Fruit fly (Drosophila melanogaster) whole organism, embryonic: Measurements from ENCODE around the gene CG44836.
A peak's percentile ranks its signal among the peaks of the same experiment; 100 is the strongest.

Experiments
- Asciz ChIP-seq: fragments of 200-800 bp; sonication (Bioruptor generic); optimal IDR thresholded peaks from 2 replicates; lab custom pipeline; 2017; ENCODE audit warnings: missing biosample characterization, mild to moderate bottlenecking, missing genetic modification characterization, missing genetic modification reagents
- Awh ChIP-seq: fragments of 200-800 bp; sonication (Bioruptor generic); IDR thresholded peaks from 2 replicates; pipeline ENCODE4, ENCODE4 v1.3.6; 2022; ENCODE audit warnings: missing biosample characterization, missing genetic modification characterization
- BEAF-32 ChIP-seq: fragments of 200-800 bp; sonication (Bioruptor generic); optimal IDR thresholded peaks from 3 replicates; lab custom pipeline; 2017; ENCODE audit warnings: missing biosample characterization, missing genetic modification characterization, mild to moderate bottlenecking, moderate library complexity, missing genetic modification reagents
- CG10431 ChIP-seq: fragments of 200-800 bp; sonication (Bioruptor generic); optimal IDR thresholded peaks from 3 replicates; lab custom pipeline; 2018; ENCODE audit warnings: missing biosample characterization, mild to moderate bottlenecking, missing genetic modification characterization
- CG10654 ChIP-seq: fragments of 200-800 bp; sonication (Bioruptor generic); optimal IDR thresholded peaks from 2 replicates; lab custom pipeline; 2016; ENCODE audit warnings: missing biosample characterization, missing genetic modification characterization
- CG11247 ChIP-seq: fragments of 200-800 bp; sonication (Bioruptor generic); IDR thresholded peaks from 2 replicates; pipeline ENCODE4 v1.3.6; 2022; ENCODE audit warnings: missing biosample characterization, missing genetic modification characterization
- CG11456 ChIP-seq: fragments of 200-800 bp; sonication (Bioruptor generic); IDR thresholded peaks from 3 replicates; pipeline ENCODE4 v1.3.6; 2022; ENCODE audit warnings: missing biosample characterization, missing genetic modification characterization
- CG12299 ChIP-seq: fragments of 200-800 bp; sonication (Bioruptor generic); optimal IDR thresholded peaks from 2 replicates; lab custom pipeline; 2018; ENCODE audit warnings: missing biosample characterization, mild to moderate bottlenecking, missing genetic modification characterization
- CG32767 ChIP-seq: fragments of 200-800 bp; sonication (Bioruptor generic); IDR thresholded peaks from 2 replicates; pipeline ENCODE4 v1.3.6; 2022; ENCODE audit warnings: missing biosample characterization, missing genetic modification characterization
- CG33213 ChIP-seq: fragments of 200-800 bp; sonication (Bioruptor generic); optimal IDR thresholded peaks from 3 replicates; lab custom pipeline; 2016; ENCODE audit warnings: missing biosample characterization, missing genetic modification characterization
- CG4730 ChIP-seq: fragments of 200-800 bp; sonication (Bioruptor generic); IDR thresholded peaks from 2 replicates; pipeline ENCODE4 v1.3.6; 2022; ENCODE audit warnings: missing biosample characterization, missing genetic modification characterization
- CG4854 ChIP-seq: fragments of 200-800 bp; sonication (Bioruptor generic); optimal IDR thresholded peaks from 2 replicates; lab custom pipeline; 2016; ENCODE audit warnings: missing biosample characterization, missing genetic modification characterization, inconsistent platforms
- CG5953 ChIP-seq: fragments of 200-800 bp; sonication (Bioruptor generic); IDR thresholded peaks from 2 replicates; pipeline ENCODE4 v1.3.6; 2022; ENCODE audit warnings: missing biosample characterization, missing genetic modification characterization
- CG6175 ChIP-seq: fragments of 200-800 bp; sonication (Bioruptor generic); IDR thresholded peaks from 3 replicates; pipeline ENCODE4 v1.3.6; 2022; ENCODE audit warnings: missing biosample characterization, missing genetic modification characterization
- CG6654 ChIP-seq: fragments of 200-800 bp; sonication (Bioruptor generic); optimal IDR thresholded peaks from 2 replicates; lab custom pipeline; 2017; ENCODE audit warnings: missing biosample characterization, mild to moderate bottlenecking, missing genetic modification characterization
- CG7745 ChIP-seq: fragments of 200-800 bp; sonication (Bioruptor generic); optimal IDR thresholded peaks from 2 replicates; lab custom pipeline; 2018; ENCODE audit warnings: missing biosample characterization, mild to moderate bottlenecking, missing genetic modification characterization, moderate library complexity
- CG9797 ChIP-seq: fragments of 200-800 bp; sonication (Bioruptor generic); optimal IDR thresholded peaks from 3 replicates; lab custom pipeline; 2018; ENCODE audit warnings: missing biosample characterization, mild to moderate bottlenecking, missing genetic modification characterization
- CG9817 ChIP-seq: fragments of 200-800 bp; sonication (Bioruptor generic); optimal IDR thresholded peaks from 2 replicates; lab custom pipeline; 2018; ENCODE audit warnings: missing biosample characterization, mild to moderate bottlenecking, missing genetic modification characterization, moderate library complexity
- CTCF ChIP-seq: fragments of 200-800 bp; sonication (Bioruptor generic); optimal IDR thresholded peaks from 2 replicates; lab custom pipeline; 2017; ENCODE audit warnings: missing biosample characterization, mild to moderate bottlenecking, missing genetic modification characterization, moderate library complexity
- D ChIP-seq, 2 experiments: fragments of 200-800 bp in 1 of 2; fragments of >200 bp in 1 of 2; sonication (Bioruptor generic) in 1 of 2; optimal IDR thresholded peaks; 2 replicates in 1 of 2; 3 replicates in 1 of 2; lab custom pipeline; 2017; ENCODE audit warnings: mild to moderate bottlenecking in 1 of 2, missing biosample characterization in 1 of 2, missing genetic modification characterization in 1 of 2, missing genetic modification reagents in 1 of 2
- Dad ChIP-seq: fragments of 200-800 bp; sonication (Bioruptor generic); optimal IDR thresholded peaks from 3 replicates; lab custom pipeline; 2016; ENCODE audit warnings: missing biosample characterization, missing genetic modification characterization
- Doc3 ChIP-seq: fragments of 200-800 bp; sonication (Bioruptor generic); IDR thresholded peaks from 3 replicates; pipeline ENCODE4 v1.3.6; 2022; ENCODE audit warnings: missing biosample characterization, missing genetic modification characterization; ENCODE audit not compliant: partially characterized antibody
- Ets97D ChIP-seq: fragments of 200-800 bp; sonication (Bioruptor generic); optimal IDR thresholded peaks from 3 replicates; lab custom pipeline; 2016; ENCODE audit warnings: missing biosample characterization, missing genetic modification characterization
- HLH54F ChIP-seq: fragments of 200-800 bp; sonication (Bioruptor generic); optimal IDR thresholded peaks from 3 replicates; lab custom pipeline; 2016; ENCODE audit warnings: missing biosample characterization, missing genetic modification characterization
- Hmx ChIP-seq: fragments of 200-800 bp; sonication (Bioruptor generic); optimal IDR thresholded peaks from 2 replicates; lab custom pipeline; 2016; ENCODE audit warnings: missing biosample characterization, missing genetic modification characterization
- Hr51 ChIP-seq, 2 experiments: fragments of 200-800 bp; sonication (Bioruptor generic); optimal IDR thresholded peaks; 2 replicates in 1 of 2; 3 replicates in 1 of 2; lab custom pipeline; 2016 to 2018; ENCODE audit warnings: missing biosample characterization in 2 of 2, missing genetic modification characterization in 2 of 2, mild to moderate bottlenecking in 1 of 2, moderate library complexity in 1 of 2
- MTF-1 ChIP-seq: fragments of 200-800 bp; sonication (Bioruptor generic); optimal IDR thresholded peaks from 2 replicates; lab custom pipeline; 2018; ENCODE audit warnings: missing biosample characterization, mild to moderate bottlenecking, missing genetic modification characterization, borderline replicate concordance
- Meics ChIP-seq: fragments of 200-800 bp; sonication (Bioruptor generic); optimal IDR thresholded peaks from 2 replicates; lab custom pipeline; 2017; ENCODE audit warnings: missing biosample characterization, mild to moderate bottlenecking, missing genetic modification characterization
- Sin3A ChIP-seq: fragments of >200 bp; optimal IDR thresholded peaks from 2 replicates; lab custom pipeline; 2018
- YL-1 ChIP-seq: fragments of 200-800 bp; sonication (Bioruptor generic); optimal IDR thresholded peaks from 3 replicates; lab custom pipeline; 2017; ENCODE audit warnings: missing biosample characterization, mild to moderate bottlenecking, missing genetic modification characterization
- ab ChIP-seq: fragments of 200-800 bp; sonication (Bioruptor generic); optimal IDR thresholded peaks from 2 replicates; lab custom pipeline; 2016; ENCODE audit warnings: missing biosample characterization, missing genetic modification characterization
- ash1 ChIP-seq: fragments of 200-800 bp; sonication (Bioruptor generic); optimal IDR thresholded peaks from 2 replicates; lab custom pipeline; 2018; ENCODE audit warnings: missing biosample characterization, mild to moderate bottlenecking, missing genetic modification characterization
- bbx ChIP-seq: fragments of 200-800 bp; sonication (Bioruptor generic); IDR thresholded peaks from 2 replicates; pipeline ENCODE4 v1.3.6; 2022; ENCODE audit warnings: missing biosample characterization, missing genetic modification characterization; ENCODE audit not compliant: partially characterized antibody
- btn ChIP-seq: fragments of 200-800 bp; sonication (Bioruptor generic); optimal IDR thresholded peaks from 2 replicates; lab custom pipeline; 2016; ENCODE audit warnings: missing biosample characterization, missing genetic modification characterization
- chif ChIP-seq, 2 experiments: fragments of 200-800 bp; sonication (Bioruptor generic); optimal IDR thresholded peaks; 3 replicates each; lab custom pipeline; 2016; ENCODE audit warnings: missing biosample characterization in 2 of 2, missing genetic modification characterization in 2 of 2
- corto ChIP-seq: fragments of 200-800 bp; sonication (Bioruptor generic); optimal IDR thresholded peaks from 2 replicates; lab custom pipeline; 2016; ENCODE audit warnings: missing biosample characterization, mild to moderate bottlenecking, missing genetic modification characterization, moderate library complexity
- crp ChIP-seq, 2 experiments: fragments of 200-800 bp; sonication (Bioruptor generic); optimal IDR thresholded peaks; 2 replicates in 1 of 2; 3 replicates in 1 of 2; lab custom pipeline; 2017; ENCODE audit warnings: missing biosample characterization in 2 of 2, missing genetic modification characterization in 2 of 2, mild to moderate bottlenecking in 1 of 2, moderate library complexity in 1 of 2
- dm ChIP-seq: fragments of 200-800 bp; sonication (Bioruptor generic); optimal IDR thresholded peaks from 3 replicates; lab custom pipeline; 2016; ENCODE audit warnings: missing biosample characterization, missing genetic modification characterization
- dmrt99B ChIP-seq: fragments of 200-800 bp; sonication (Bioruptor generic); optimal IDR thresholded peaks from 2 replicates; lab custom pipeline; 2018; ENCODE audit warnings: missing biosample characterization, mild to moderate bottlenecking, missing genetic modification characterization, moderate library complexity
- gro ChIP-seq: fragments of 200-800 bp; sonication (Bioruptor generic); optimal IDR thresholded peaks from 2 replicates; lab custom pipeline; 2016; ENCODE audit warnings: missing biosample characterization, missing genetic modification characterization
- insv ChIP-seq, 2 experiments: fragments of 200-800 bp; sonication (Bioruptor generic); optimal IDR thresholded peaks; 3 replicates each; lab custom pipeline; 2016 to 2018; ENCODE audit warnings: missing biosample characterization in 2 of 2, missing genetic modification characterization in 2 of 2
- mam ChIP-seq: fragments of 200-800 bp; sonication (Bioruptor generic); optimal IDR thresholded peaks from 3 replicates; lab custom pipeline; 2016; ENCODE audit warnings: missing biosample characterization, missing genetic modification characterization
- nau ChIP-seq: fragments of 200-800 bp; sonication (Bioruptor generic); optimal IDR thresholded peaks from 3 replicates; lab custom pipeline; 2017; ENCODE audit warnings: missing biosample characterization, mild to moderate bottlenecking, missing genetic modification characterization, missing genetic modification reagents
- repo ChIP-seq: fragments of 200-800 bp; sonication (Bioruptor generic); optimal IDR thresholded peaks from 2 replicates; lab custom pipeline; 2016; ENCODE audit warnings: missing biosample characterization, missing genetic modification characterization
- schlank ChIP-seq: fragments of 200-800 bp; sonication (Bioruptor generic); optimal IDR thresholded peaks from 2 replicates; lab custom pipeline; 2018; ENCODE audit warnings: missing biosample characterization, mild to moderate bottlenecking, missing genetic modification characterization
- sima ChIP-seq: fragments of 200-800 bp; sonication (Bioruptor generic); optimal IDR thresholded peaks from 2 replicates; lab custom pipeline; 2016; ENCODE audit warnings: missing biosample characterization, missing genetic modification characterization
- slou ChIP-seq: fragments of 200-800 bp; sonication (Bioruptor generic); optimal IDR thresholded peaks from 3 replicates; lab custom pipeline; 2016; ENCODE audit warnings: missing biosample characterization, missing genetic modification characterization
- so ChIP-seq: fragments of 200-800 bp; sonication (Bioruptor generic); IDR thresholded peaks from 3 replicates; pipeline ENCODE4 v1.3.6; 2022; ENCODE audit warnings: missing biosample characterization, missing genetic modification characterization
- ttk ChIP-seq: fragments of 200-800 bp; sonication (Bioruptor generic); IDR thresholded peaks from 2 replicates; pipeline ENCODE4 v2.1.2; 2022; ENCODE audit warnings: missing biosample characterization, missing genetic modification characterization
- tup ChIP-seq: fragments of 200-800 bp; sonication (Bioruptor generic); optimal IDR thresholded peaks from 2 replicates; lab custom pipeline; 2016; ENCODE audit warnings: missing biosample characterization, mild to moderate bottlenecking, missing genetic modification characterization, moderate library complexity
- zfh1 ChIP-seq: fragments of 200-800 bp; sonication (Bioruptor generic); IDR thresholded peaks from 3 replicates; pipeline ENCODE4 v1.3.6; 2022; ENCODE audit warnings: missing biosample characterization, missing genetic modification characterization

Gene CG44836

dm6 chr3L:16411566-16411965 lies 11.5 kb upstream of the CG44836 start, which contains the start of gene fax (continued):
- TF ChIP-seq nau (GFP tag; lab: Kevin White, UChicago): peak; percentile 44
- TF ChIP-seq crp (GFP tag; optimal IDR thresholded peaks at IDR 0.05; lab: Kevin White, UChicago): no peak
- TF ChIP-seq CG9817 (tag; lab: Kevin White, UChicago): no peak
- peak; percentile 28 for TF ChIP-seq YL-1
- TF ChIP-seq Ets97D: peak; percentile 47
- peak; percentile 41 for TF ChIP-seq CG33213 (GFP tag; lab: Kevin White, UChicago)
- no peak for TF ChIP-seq CTCF (GFP tag; lab: Kevin White, UChicago)
- TF ChIP-seq MTF-1: peak; percentile 51
- peak; percentile 41 for TF ChIP-seq CG10431 (GFP tag; lab: Kevin White, UChicago)
- TF ChIP-seq bbx (GFP tag; lab: Robert Waterston, UW): peak; percentile 55
- TF ChIP-seq Dad (GFP tag; lab: Kevin White, UChicago): peak; percentile 13
- peak; percentile 9 for TF ChIP-seq CG4854 (GFP tag; lab: Kevin White, UChicago)
- peak; percentile 44; the same call in 1 of the 2 replicates for TF ChIP-seq CG32767
- TF ChIP-seq BEAF-32: no peak
- 0 out of 2 replicates have a peak, but pooled peaks have one; percentile 9 for TF ChIP-seq CG11247 (GFP tag; lab: Robert Waterston, UW)
- TF ChIP-seq CG10654 (GFP tag; lab: Kevin White, UChicago): peak; percentile 5
- no peak for TF ChIP-seq schlank (tag; lab: Kevin White, UChicago)
- TF ChIP-seq slou (GFP tag; lab: Kevin White, UChicago): no peak
- TF ChIP-seq zfh1 (GFP tag; lab: Robert Waterston, UW): peak; percentile 13; the same call in 1 of the 3 replicates
- TF ChIP-seq CG6175 (GFP tag; lab: Robert Waterston, UW): peak; percentile 86
- TF ChIP-seq D (optimal IDR thresholded peaks at IDR 0.05; lab: Kevin White, UChicago): no peak
- no peak for TF ChIP-seq D (GFP tag; optimal IDR thresholded peaks at IDR 0.05; lab: Kevin White, UChicago)
- TF ChIP-seq CG4730 (GFP tag; lab: Robert Waterston, UW): no peak
- peak; percentile 96 for TF ChIP-seq CG9797 (GFP tag; lab: Kevin White, UChicago)
- no peak for TF ChIP-seq sima
- TF ChIP-seq Sin3A: no peak
- no peak for TF ChIP-seq btn (GFP tag; lab: Kevin White, UChicago)
- TF ChIP-seq dmrt99B: no peak
- TF ChIP-seq insv (GFP tag; optimal IDR thresholded peaks at IDR 0.05; lab: Kevin White, UChicago): peak in 1 of 2 experiments; percentile 53
- no peak for TF ChIP-seq mam
- no peak for TF ChIP-seq tup (GFP tag; lab: Kevin White, UChicago)
- TF ChIP-seq CG12299 (tag; lab: Kevin White, UChicago): peak; percentile 14
- TF ChIP-seq ttk (GFP tag; lab: Robert Waterston, UW): no peak
- TF ChIP-seq Hmx (GFP tag; lab: Kevin White, UChicago): no peak
- TF ChIP-seq repo: no peak
- TF ChIP-seq CG5953 (GFP tag; lab: Robert Waterston, UW): no peak
- TF ChIP-seq Awh: no peak
- peak; percentile 29 for TF ChIP-seq CG7745 (tag; lab: Kevin White, UChicago)
- no peak for TF ChIP-seq dm
- no peak for TF ChIP-seq CG6654 (GFP tag; lab: Kevin White, UChicago)
- peak; percentile 57; the same call in 1 of the 3 replicates for TF ChIP-seq so (GFP tag; lab: Robert Waterston, UW)
- no peak for TF ChIP-seq ab (GFP tag; lab: Kevin White, UChicago)
- TF ChIP-seq Asciz (GFP tag; lab: Kevin White, UChicago): peak; percentile 17
- no peak for TF ChIP-seq Hr51 (GFP tag; optimal IDR thresholded peaks at IDR 0.05; lab: Kevin White, UChicago)
- no peak for TF ChIP-seq CG11456 (GFP tag; lab: Robert Waterston, UW)
- no peak for TF ChIP-seq corto (GFP tag; lab: Kevin White, UChicago)
- no peak for TF ChIP-seq Meics
- TF ChIP-seq ash1: no peak
- TF ChIP-seq gro (GFP tag; lab: Kevin White, UChicago): peak; percentile 44
- no peak for TF ChIP-seq HLH54F (GFP tag; lab: Kevin White, UChicago)
- TF ChIP-seq Doc3 (GFP tag; lab: Robert Waterston, UW): no peak
- TF ChIP-seq chif (GFP tag; optimal IDR thresholded peaks at IDR 0.05; lab: Kevin White, UChicago): peak in 1 of 2 experiments; percentile 5
